Fruit fly (Drosophila melanogaster) whole organism, embryonic: ENCODE measurements around the gene Tis11.
A peak's percentile ranks its signal among the peaks of the same experiment; 100 is the strongest.

Experiments
- ATbp ChIP-seq: fragments of 200-800 bp; sonication (Bioruptor generic); optimal IDR thresholded peaks from 2 replicates; lab custom pipeline; 2017; ENCODE audit warnings: missing biosample characterization, mild to moderate bottlenecking, missing genetic modification characterization, missing genetic modification reagents
- CG10147 ChIP-seq: fragments of 200-800 bp; sonication (Bioruptor generic); optimal IDR thresholded peaks from 2 replicates; lab custom pipeline; 2019; ENCODE audit warnings: missing biosample characterization, mild to moderate bottlenecking, missing genetic modification characterization, moderate library complexity
- CG10431 ChIP-seq: fragments of 200-800 bp; sonication (Bioruptor generic); optimal IDR thresholded peaks from 3 replicates; lab custom pipeline; 2018; ENCODE audit warnings: missing biosample characterization, mild to moderate bottlenecking, missing genetic modification characterization
- CG11723 ChIP-seq: fragments of 200-800 bp; sonication (Bioruptor generic); optimal IDR thresholded peaks from 2 replicates; lab custom pipeline; 2017; ENCODE audit warnings: missing biosample characterization, mild to moderate bottlenecking, missing genetic modification characterization
- CG12942 ChIP-seq: fragments of 200-800 bp; sonication (Bioruptor generic); optimal IDR thresholded peaks from 3 replicates; lab custom pipeline; 2016; ENCODE audit warnings: missing biosample characterization, missing genetic modification characterization
- CG13624 ChIP-seq: fragments of 200-800 bp; sonication (Bioruptor generic); optimal IDR thresholded peaks from 2 replicates; lab custom pipeline; 2016; ENCODE audit warnings: missing biosample characterization, missing genetic modification characterization
- CG13775 ChIP-seq: fragments of 200-800 bp; sonication (Bioruptor generic); optimal IDR thresholded peaks from 3 replicates; lab custom pipeline; 2017; ENCODE audit warnings: missing biosample characterization, mild to moderate bottlenecking, missing genetic modification characterization
- CG14441 ChIP-seq: fragments of 200-800 bp; sonication (Bioruptor generic); IDR thresholded peaks from 2 replicates; pipeline ENCODE4 v1.3.6; 2022; ENCODE audit warnings: missing biosample characterization, missing genetic modification characterization
- CG17612 ChIP-seq: fragments of 200-800 bp; sonication (Bioruptor generic); IDR thresholded peaks from 2 replicates; pipeline ENCODE4 v1.3.6; 2022; ENCODE audit warnings: missing biosample characterization, missing genetic modification characterization
- CG18764 ChIP-seq: fragments of 200-800 bp; sonication (Bioruptor generic); optimal IDR thresholded peaks from 3 replicates; lab custom pipeline; 2016; ENCODE audit warnings: missing biosample characterization, missing genetic modification characterization
- CG3163 ChIP-seq: fragments of 200-800 bp; sonication (Bioruptor generic); optimal IDR thresholded peaks from 3 replicates; lab custom pipeline; 2016; ENCODE audit warnings: missing biosample characterization, missing genetic modification characterization
- CG6765 ChIP-seq: fragments of 200-800 bp; sonication (Bioruptor generic); optimal IDR thresholded peaks from 3 replicates; lab custom pipeline; 2017; ENCODE audit warnings: missing biosample characterization, mild to moderate bottlenecking, missing genetic modification characterization
- CG7372 ChIP-seq: fragments of 200-800 bp; sonication (Bioruptor generic); IDR thresholded peaks from 2 replicates; pipeline ENCODE4 v1.3.6; 2022; ENCODE audit warnings: missing biosample characterization, missing genetic modification characterization
- CG7745 ChIP-seq: fragments of 200-800 bp; sonication (Bioruptor generic); optimal IDR thresholded peaks from 2 replicates; lab custom pipeline; 2018; ENCODE audit warnings: missing biosample characterization, mild to moderate bottlenecking, missing genetic modification characterization, moderate library complexity
- CG7928 ChIP-seq: fragments of 200-800 bp; sonication (Bioruptor generic); optimal IDR thresholded peaks from 2 replicates; lab custom pipeline; 2017; ENCODE audit warnings: missing biosample characterization, mild to moderate bottlenecking, missing genetic modification characterization
- CG8359 ChIP-seq: fragments of 200-800 bp; sonication (Bioruptor generic); optimal IDR thresholded peaks from 2 replicates; lab custom pipeline; 2017; ENCODE audit warnings: missing biosample characterization, mild to moderate bottlenecking, missing genetic modification characterization, borderline replicate concordance
- CG9215 ChIP-seq: fragments of 200-800 bp; sonication (Bioruptor generic); IDR thresholded peaks from 2 replicates; pipeline ENCODE4 v1.3.6; 2022; ENCODE audit warnings: missing biosample characterization, missing genetic modification characterization
- E2f2 ChIP-seq: fragments of 200-800 bp; sonication (Bioruptor generic); IDR thresholded peaks from 2 replicates; pipeline ENCODE4 v1.3.6; 2022; ENCODE audit warnings: missing biosample characterization, missing genetic modification characterization
- Fer2 ChIP-seq: fragments of 200-800 bp; sonication (Bioruptor generic); optimal IDR thresholded peaks from 2 replicates; lab custom pipeline; 2018; ENCODE audit warnings: missing biosample characterization, mild to moderate bottlenecking, missing genetic modification characterization, moderate library complexity
- Fer3 ChIP-seq: fragments of 200-800 bp; sonication (Bioruptor generic); optimal IDR thresholded peaks from 2 replicates; lab custom pipeline; 2018; ENCODE audit warnings: missing biosample characterization, mild to moderate bottlenecking, missing genetic modification characterization, moderate library complexity
- HLHmδ ChIP-seq: fragments of 200-800 bp; sonication (Bioruptor generic); optimal IDR thresholded peaks from 2 replicates; lab custom pipeline; 2018; ENCODE audit warnings: missing biosample characterization, mild to moderate bottlenecking, missing genetic modification characterization, moderate library complexity
- Mes4 ChIP-seq: fragments of 200-800 bp; sonication (Bioruptor generic); optimal IDR thresholded peaks from 2 replicates; lab custom pipeline; 2016; ENCODE audit warnings: missing biosample characterization, missing genetic modification characterization
- Rfx ChIP-seq: fragments of 200-800 bp; sonication (Bioruptor generic); IDR thresholded peaks from 2 replicates; pipeline ENCODE4 v1.3.6; 2022; ENCODE audit warnings: missing biosample characterization, missing genetic modification characterization
- Spps ChIP-seq: fragments of 200-800 bp; sonication (Bioruptor generic); optimal IDR thresholded peaks from 2 replicates; lab custom pipeline; 2018; ENCODE audit warnings: missing biosample characterization, mild to moderate bottlenecking, missing genetic modification characterization
- Sry-δ ChIP-seq: fragments of 200-800 bp; sonication (Bioruptor generic); optimal IDR thresholded peaks from 2 replicates; lab custom pipeline; 2016; ENCODE audit warnings: missing biosample characterization, missing genetic modification characterization
- Ssrp ChIP-seq: fragments of 200-800 bp; sonication (Bioruptor generic); optimal IDR thresholded peaks from 2 replicates; lab custom pipeline; 2018; ENCODE audit warnings: missing biosample characterization, mild to moderate bottlenecking, missing genetic modification characterization, moderate library complexity
- Taf1 ChIP-seq: fragments of 200-800 bp; sonication (Bioruptor generic); IDR thresholded peaks from 2 replicates; pipeline ENCODE4 v1.3.6; 2022; ENCODE audit warnings: missing biosample characterization, missing genetic modification characterization
- ase ChIP-seq: fragments of 200-800 bp; sonication (Bioruptor generic); IDR thresholded peaks from 3 replicates; pipeline ENCODE4 v1.3.6; 2022; ENCODE audit warnings: missing biosample characterization, missing genetic modification characterization
- az2 ChIP-seq: fragments of 200-800 bp; sonication (Bioruptor generic); optimal IDR thresholded peaks from 3 replicates; lab custom pipeline; 2016; ENCODE audit warnings: missing biosample characterization, missing genetic modification characterization
- bbx ChIP-seq: fragments of 200-800 bp; sonication (Bioruptor generic); IDR thresholded peaks from 2 replicates; pipeline ENCODE4 v1.3.6; 2022; ENCODE audit warnings: missing biosample characterization, missing genetic modification characterization; ENCODE audit not compliant: partially characterized antibody
- corto ChIP-seq: fragments of 200-800 bp; sonication (Bioruptor generic); optimal IDR thresholded peaks from 2 replicates; lab custom pipeline; 2016; ENCODE audit warnings: missing biosample characterization, mild to moderate bottlenecking, missing genetic modification characterization, moderate library complexity
- croc ChIP-seq: fragments of 200-800 bp; sonication (Bioruptor generic); conservative IDR thresholded peaks from 3 replicates; pipeline ENCODE4 v1.3.6; 2022; ENCODE audit warnings: missing biosample characterization, missing genetic modification characterization
- dpn ChIP-seq, 2 experiments: fragments of 200-800 bp; sonication (Bioruptor generic); optimal IDR thresholded peaks; 3 replicates each; lab custom pipeline; 2016; ENCODE audit warnings: missing biosample characterization in 2 of 2, missing genetic modification characterization in 2 of 2
- dysf ChIP-seq: fragments of 200-800 bp; sonication (Bioruptor generic); IDR thresholded peaks from 3 replicates; pipeline ENCODE4 v1.3.6; 2022; ENCODE audit warnings: missing biosample characterization, missing genetic modification characterization
- fd3F ChIP-seq: fragments of 200-800 bp; sonication (Bioruptor generic); optimal IDR thresholded peaks from 2 replicates; lab custom pipeline; 2018; ENCODE audit warnings: missing biosample characterization, mild to moderate bottlenecking, missing genetic modification characterization, moderate library complexity
- fd64A ChIP-seq: fragments of 200-800 bp; sonication (Bioruptor generic); optimal IDR thresholded peaks from 3 replicates; lab custom pipeline; 2018; ENCODE audit warnings: missing biosample characterization, mild to moderate bottlenecking, missing genetic modification characterization
- grn ChIP-seq: fragments of 200-800 bp; sonication (Bioruptor generic); optimal IDR thresholded peaks from 3 replicates; lab custom pipeline; 2017; ENCODE audit warnings: missing biosample characterization, missing genetic modification characterization
- nom ChIP-seq: fragments of 200-800 bp; sonication (Bioruptor generic); optimal IDR thresholded peaks from 2 replicates; lab custom pipeline; 2017; ENCODE audit warnings: missing biosample characterization, missing genetic modification characterization, mild to moderate bottlenecking, moderate library complexity, missing genetic modification reagents
- pan ChIP-seq, 4 experiments: fragments of >200 bp in 3 of 4; fragments of 200-800 bp in 1 of 4; sonication (Bioruptor generic) in 1 of 4; optimal IDR thresholded peaks in 3 of 4; IDR thresholded peaks in 1 of 4; 2 replicates each; pipeline versions ENCODE4 v1.3.6 to Lab custom; 2017 to 2022; ENCODE audit warnings: missing biosample characterization in 2 of 4, missing genetic modification characterization in 2 of 4, mixed read lengths in 1 of 4
- pho ChIP-seq: fragments of 200-800 bp; sonication (Bioruptor generic); optimal IDR thresholded peaks from 2 replicates; lab custom pipeline; 2016; ENCODE audit warnings: missing biosample characterization, missing genetic modification characterization
- ro ChIP-seq: fragments of 200-800 bp; sonication (Bioruptor generic); IDR thresholded peaks from 2 replicates; pipeline ENCODE4 v1.3.6; 2022; ENCODE audit warnings: missing biosample characterization, missing genetic modification characterization
- slou ChIP-seq: fragments of 200-800 bp; sonication (Bioruptor generic); optimal IDR thresholded peaks from 3 replicates; lab custom pipeline; 2016; ENCODE audit warnings: missing biosample characterization, missing genetic modification characterization
- sqz ChIP-seq: fragments of 200-800 bp; sonication (Bioruptor generic); optimal IDR thresholded peaks from 3 replicates; lab custom pipeline; 2018; ENCODE audit warnings: missing biosample characterization, mild to moderate bottlenecking, missing genetic modification characterization
- sr ChIP-seq: fragments of 200-800 bp; sonication (Bioruptor generic); IDR thresholded peaks from 3 replicates; pipeline ENCODE4 v1.3.6; 2022; ENCODE audit warnings: missing biosample characterization, missing genetic modification characterization
- sug ChIP-seq: fragments of 200-800 bp; optimal IDR thresholded peaks from 2 replicates; lab custom pipeline; 2019; ENCODE audit warnings: missing biosample characterization, mild to moderate bottlenecking, missing genetic modification characterization, moderate library complexity
- ttk ChIP-seq: fragments of 200-800 bp; sonication (Bioruptor generic); IDR thresholded peaks from 2 replicates; pipeline ENCODE4 v2.1.2; 2022; ENCODE audit warnings: missing biosample characterization, missing genetic modification characterization
- zen ChIP-seq: fragments of 200-800 bp; sonication (Bioruptor generic); optimal IDR thresholded peaks from 3 replicates; lab custom pipeline; 2018; ENCODE audit warnings: missing biosample characterization, mild to moderate bottlenecking, missing genetic modification characterization, moderate library complexity

Tis11 gene

DNA sequence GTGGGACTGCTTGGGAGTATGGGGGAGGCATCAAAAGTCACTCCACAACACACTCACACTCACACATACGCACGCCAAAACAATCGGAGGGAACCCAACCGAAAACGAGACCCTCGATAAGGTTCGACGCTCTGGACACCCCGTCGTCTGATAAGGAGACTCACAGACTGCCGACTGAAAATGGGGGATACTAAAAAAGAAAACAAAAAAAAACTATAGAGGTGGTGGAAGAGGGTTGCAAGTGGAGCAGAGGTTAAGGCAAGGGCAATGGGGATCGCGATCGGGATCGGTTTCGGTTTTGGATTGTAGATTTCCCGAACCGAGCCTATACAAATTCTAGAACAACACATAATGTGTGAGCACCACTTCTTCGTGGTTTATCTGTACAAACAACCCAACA is 9.5 kb downstream of the Tis11 start (continued):
- peak; percentile 85 for TF ChIP-seq sug (tag; lab: Kevin White, UChicago)
- no peak for TF ChIP-seq fd3F
- TF ChIP-seq Rfx (GFP tag; lab: Robert Waterston, UW) = 0 out of 2 replicates have a peak, but pooled peaks have one; percentile 14
- TF ChIP-seq CG12942 (GFP tag; lab: Kevin White, UChicago) = no peak
- TF ChIP-seq CG14441 (GFP tag; lab: Robert Waterston, UW) = no peak
- TF ChIP-seq CG3163 (GFP tag; lab: Kevin White, UChicago) = no peak
- no peak for TF ChIP-seq CG7372 (GFP tag; lab: Robert Waterston, UW)
- no peak for TF ChIP-seq Fer2 (tag; lab: Kevin White, UChicago)
- no peak for TF ChIP-seq Sry-δ (GFP tag; lab: Kevin White, UChicago)

dm6 chrX:12669659-12670488 is 10.7 kb downstream of the Tis11 start:
- peak; percentile 66 for TF ChIP-seq pho (GFP tag; lab: Kevin White, UChicago)
- no peak for TF ChIP-seq fd64A (GFP tag; lab: Kevin White, UChicago)
- TF ChIP-seq CG7928 = peak; percentile 33
- TF ChIP-seq CG10147 = peak; percentile 57
- no peak for TF ChIP-seq grn (GFP tag; lab: Kevin White, UChicago)
- peak; percentile 51 for TF ChIP-seq Ssrp (tag; lab: Kevin White, UChicago)
- TF ChIP-seq zen = peak; percentile 14
- peak; percentile 90 for TF ChIP-seq nom
- no peak for TF ChIP-seq CG7745 (tag; lab: Kevin White, UChicago)
- peak; percentile 14 for TF ChIP-seq slou
- peak; percentile 65 for TF ChIP-seq CG13624 (GFP tag; lab: Kevin White, UChicago)
- peak; percentile 83 for TF ChIP-seq dysf (GFP tag; lab: Robert Waterston, UW)
- no peak for TF ChIP-seq CG6765
- peak; percentile 31; the same call in 1 of the 2 replicates for TF ChIP-seq E2f2 (GFP tag; lab: Robert Waterston, UW)
- peak; percentile 22 for TF ChIP-seq CG18764 (GFP tag; lab: Kevin White, UChicago)
- peak; percentile 60 for TF ChIP-seq Taf1
- TF ChIP-seq sr (GFP tag; lab: Robert Waterston, UW) = 0 out of 3 replicates have a peak, but pooled peaks have one; percentile 44
- TF ChIP-seq CG10431 (GFP tag; lab: Kevin White, UChicago) = no peak
- no peak for TF ChIP-seq CG8359 (GFP tag; lab: Kevin White, UChicago)
- TF ChIP-seq CG11723 (GFP tag; lab: Kevin White, UChicago) = peak; percentile 48
- TF ChIP-seq ro = no peak
- TF ChIP-seq corto (GFP tag; lab: Kevin White, UChicago) = no peak
- TF ChIP-seq Mes4 (GFP tag; lab: Kevin White, UChicago) = peak; percentile 45
- TF ChIP-seq dpn (GFP tag; optimal IDR thresholded peaks at IDR 0.05; lab: Kevin White, UChicago) = peak; percentile 67 to 71
- TF ChIP-seq Fer3 (tag; lab: Kevin White, UChicago) = peak; percentile 83
- peak; percentile 42 for TF ChIP-seq CG13775 (GFP tag; lab: Kevin White, UChicago)
- TF ChIP-seq pan (optimal IDR thresholded peaks at IDR 0.05; lab: Kevin White, UChicago) = no peak
- peak in 1 of 2 experiments; percentile 52 for TF ChIP-seq pan (GFP tag; optimal IDR thresholded peaks at IDR 0.05 in 1 of 2, IDR thresholded peaks at IDR 0.05 in 1 of 2)
- no peak for TF ChIP-seq Spps
- TF ChIP-seq HLHmδ (GFP tag; lab: Kevin White, UChicago) = no peak
- no peak for TF ChIP-seq ttk (GFP tag; lab: Robert Waterston, UW)
- TF ChIP-seq CG17612 (GFP tag; lab: Robert Waterston, UW) = peak; percentile 52; the same call in 1 of the 2 replicates
- no peak for TF ChIP-seq bbx (GFP tag; lab: Robert Waterston, UW)
- TF ChIP-seq az2 = peak; percentile 58
- TF ChIP-seq CG9215 (GFP tag; lab: Robert Waterston, UW) = peak; percentile 39; the same call in 1 of the 2 replicates
- TF ChIP-seq sqz (GFP tag; lab: Kevin White, UChicago) = peak; percentile 86
- no peak; the same call in 2 of the 3 replicates for TF ChIP-seq croc (GFP tag; lab: Robert Waterston, UW)
- no peak for TF ChIP-seq ATbp
- peak; percentile 45; the same call in 2 of the 3 replicates for TF ChIP-seq ase (GFP tag; lab: Robert Waterston, UW)
